Fruit fly (Drosophila melanogaster) whole organism, prepupa: ENCODE data around the gene Tg.

ENCODE experiments used
- Blimp-1 ChIP-seq: fragments of 200-800 bp; sonication (Bioruptor generic); optimal IDR thresholded peaks from 3 replicates; lab custom pipeline; 2017; ENCODE audit warnings: missing biosample characterization, missing genetic modification characterization, mild to moderate bottlenecking, moderate library complexity, missing genetic modification reagents
- CG10631 ChIP-seq: fragments of 200-800 bp; sonication (Bioruptor generic); optimal IDR thresholded peaks from 2 replicates; lab custom pipeline; 2016; ENCODE audit warnings: missing biosample characterization, missing genetic modification characterization
- CG10669 ChIP-seq: fragments of 200-800 bp; sonication (Bioruptor generic); optimal IDR thresholded peaks from 3 replicates; lab custom pipeline; 2018; ENCODE audit warnings: missing biosample characterization, mild to moderate bottlenecking, missing genetic modification characterization, moderate library complexity
- CG11762 ChIP-seq: fragments of 200-800 bp; sonication (Bioruptor generic); optimal IDR thresholded peaks from 3 replicates; lab custom pipeline; 2016; ENCODE audit warnings: missing biosample characterization, missing genetic modification characterization; ENCODE audit not compliant: insufficient read depth
- CG11902 ChIP-seq: fragments of 200-800 bp; sonication (Bioruptor generic); optimal IDR thresholded peaks from 3 replicates; lab custom pipeline; 2016; ENCODE audit warnings: missing biosample characterization, missing genetic modification characterization
- CG15336 ChIP-seq: fragments of 200-800 bp; sonication (Bioruptor generic); IDR thresholded peaks from 2 replicates; pipeline ENCODE4 v1.3.6; 2022; ENCODE audit warnings: missing biosample characterization, missing genetic modification characterization
- CG1621 ChIP-seq: fragments of 200-800 bp; sonication (Bioruptor generic); optimal IDR thresholded peaks from 3 replicates; lab custom pipeline; 2018; ENCODE audit warnings: missing biosample characterization, mild to moderate bottlenecking, missing genetic modification characterization
- CG16779 ChIP-seq: fragments of 200-800 bp; sonication (Bioruptor generic); optimal IDR thresholded peaks from 3 replicates; lab custom pipeline; 2017; ENCODE audit warnings: missing biosample characterization, mild to moderate bottlenecking, missing genetic modification characterization
- CG3032 ChIP-seq: fragments of 200-800 bp; optimal IDR thresholded peaks from 2 replicates; lab custom pipeline; 2019; ENCODE audit warnings: missing biosample characterization, mild to moderate bottlenecking, missing genetic modification characterization, moderate library complexity
- CG31627 ChIP-seq: fragments of 200-800 bp; sonication (Bioruptor generic); optimal IDR thresholded peaks from 3 replicates; lab custom pipeline; 2016; ENCODE audit warnings: missing biosample characterization, missing genetic modification characterization
- CG34406 ChIP-seq: fragments of 200-800 bp; sonication (Bioruptor generic); optimal IDR thresholded peaks from 3 replicates; lab custom pipeline; 2016; ENCODE audit warnings: missing biosample characterization, missing genetic modification characterization
- CG3919 ChIP-seq: fragments of 200-800 bp; sonication (Bioruptor generic); optimal IDR thresholded peaks from 3 replicates; lab custom pipeline; 2016; ENCODE audit warnings: missing biosample characterization, missing genetic modification characterization
- CG6163 ChIP-seq: fragments of 200-800 bp; sonication (Bioruptor generic); IDR thresholded peaks from 3 replicates; pipeline ENCODE4 v1.3.6; 2022; ENCODE audit warnings: missing biosample characterization, missing genetic modification characterization
- CG6276 ChIP-seq: fragments of 200-800 bp; sonication (Bioruptor generic); optimal IDR thresholded peaks from 2 replicates; lab custom pipeline; 2017; ENCODE audit warnings: missing biosample characterization, mild to moderate bottlenecking, missing genetic modification characterization
- CG6792 ChIP-seq: fragments of 200-800 bp; sonication (Bioruptor generic); optimal IDR thresholded peaks from 3 replicates; lab custom pipeline; 2016; ENCODE audit warnings: missing biosample characterization, missing genetic modification characterization
- CG6808 ChIP-seq: fragments of 200-800 bp; sonication (Bioruptor generic); optimal IDR thresholded peaks from 3 replicates; lab custom pipeline; 2017; ENCODE audit warnings: missing biosample characterization, missing genetic modification characterization, mild to moderate bottlenecking, moderate library complexity, missing genetic modification reagents
- CG6854 ChIP-seq: fragments of 200-800 bp; sonication (Bioruptor generic); optimal IDR thresholded peaks from 2 replicates; lab custom pipeline; 2017; ENCODE audit warnings: missing biosample characterization, mild to moderate bottlenecking, missing genetic modification characterization
- CG7368 ChIP-seq: fragments of 200-800 bp; sonication (Bioruptor generic); optimal IDR thresholded peaks from 3 replicates; lab custom pipeline; 2016; ENCODE audit warnings: missing biosample characterization, missing genetic modification characterization
- CG8119 ChIP-seq: fragments of 200-800 bp; sonication (Bioruptor generic); IDR thresholded peaks from 3 replicates; pipeline ENCODE4 v1.3.6; 2022; ENCODE audit warnings: missing biosample characterization, missing genetic modification characterization
- CG8319 ChIP-seq: fragments of 200-800 bp; sonication (Bioruptor generic); optimal IDR thresholded peaks from 3 replicates; lab custom pipeline; 2016; ENCODE audit warnings: missing biosample characterization, missing genetic modification characterization
- CG9139 ChIP-seq: fragments of 200-800 bp; sonication (Bioruptor generic); optimal IDR thresholded peaks from 3 replicates; lab custom pipeline; 2017; ENCODE audit warnings: missing biosample characterization, mild to moderate bottlenecking, missing genetic modification characterization
- Eip75B ChIP-seq: fragments of 200-800 bp; sonication (Bioruptor generic); optimal IDR thresholded peaks from 3 replicates; lab custom pipeline; 2016; ENCODE audit warnings: missing biosample characterization, missing genetic modification characterization
- Eip78C ChIP-seq: fragments of 200-800 bp; sonication (Bioruptor generic); peaks from one replicate; lab custom pipeline; 2016; ENCODE audit warnings: missing biosample characterization, missing genetic modification characterization
- Eip93F ChIP-seq: fragments of 200-800 bp; sonication (Bioruptor generic); optimal IDR thresholded peaks from 2 replicates; lab custom pipeline; 2016; ENCODE audit warnings: missing biosample characterization, mild to moderate bottlenecking, missing genetic modification characterization
- Ets96B ChIP-seq: fragments of 200-800 bp; optimal IDR thresholded peaks from 2 replicates; lab custom pipeline; 2019; ENCODE audit warnings: missing biosample characterization, mild to moderate bottlenecking, missing genetic modification characterization, moderate library complexity
- Gug ChIP-seq: fragments of 200-800 bp; sonication (Bioruptor generic); IDR thresholded peaks from 2 replicates; pipeline ENCODE4 v1.3.6; 2022; ENCODE audit warnings: missing biosample characterization, missing genetic modification characterization
- Hr38 ChIP-seq: sonication (Bioruptor generic); optimal IDR thresholded peaks from 2 replicates; lab custom pipeline; 2016; ENCODE audit warnings: missing biosample characterization, missing genetic modification characterization
- Hr39 ChIP-seq: fragments of 200-800 bp; sonication (Bioruptor generic); optimal IDR thresholded peaks from 2 replicates; lab custom pipeline; 2016; ENCODE audit warnings: missing biosample characterization, missing genetic modification characterization
- Met ChIP-seq: fragments of 200-800 bp; sonication (Bioruptor generic); optimal IDR thresholded peaks from 3 replicates; lab custom pipeline; 2016; ENCODE audit warnings: missing biosample characterization, missing genetic modification characterization
- Smox ChIP-seq: fragments of 200-800 bp; sonication (Bioruptor generic); optimal IDR thresholded peaks from 3 replicates; lab custom pipeline; 2016; ENCODE audit warnings: missing biosample characterization, missing genetic modification characterization
- Sox102F ChIP-seq: fragments of 200-800 bp; sonication (Bioruptor generic); optimal IDR thresholded peaks from 2 replicates; lab custom pipeline; 2016; ENCODE audit warnings: missing biosample characterization, mild to moderate bottlenecking, missing genetic modification characterization
- Sox14 ChIP-seq: fragments of 200-800 bp; sonication (Bioruptor generic); optimal IDR thresholded peaks from 3 replicates; lab custom pipeline; 2016; ENCODE audit warnings: missing biosample characterization, missing genetic modification characterization
- Sox15 ChIP-seq: fragments of 200-800 bp; sonication (Bioruptor generic); optimal IDR thresholded peaks from 3 replicates; lab custom pipeline; 2016; ENCODE audit warnings: missing biosample characterization, missing genetic modification characterization
- achi ChIP-seq: fragments of 200-800 bp; sonication (Bioruptor generic); optimal IDR thresholded peaks from 3 replicates; lab custom pipeline; 2016; ENCODE audit warnings: missing biosample characterization, missing genetic modification characterization
- acj6 ChIP-seq: fragments of 200-800 bp; sonication (Bioruptor generic); optimal IDR thresholded peaks from 3 replicates; lab custom pipeline; 2016; ENCODE audit warnings: missing biosample characterization, missing genetic modification characterization
- dac ChIP-seq: fragments of 200-800 bp; sonication (Bioruptor generic); optimal IDR thresholded peaks from 2 replicates; lab custom pipeline; 2017; ENCODE audit warnings: missing biosample characterization, mild to moderate bottlenecking, missing genetic modification characterization
- esn ChIP-seq: fragments of 200-800 bp; sonication (Bioruptor generic); optimal IDR thresholded peaks from 2 replicates; lab custom pipeline; 2016; ENCODE audit warnings: missing biosample characterization, mild to moderate bottlenecking, missing genetic modification characterization, moderate library complexity
- fd59A ChIP-seq: fragments of 200-800 bp; sonication (Bioruptor generic); optimal IDR thresholded peaks from 2 replicates; lab custom pipeline; 2017; ENCODE audit warnings: missing biosample characterization, mild to moderate bottlenecking, missing genetic modification characterization, missing genetic modification reagents
- fd85E ChIP-seq: fragments of 200-800 bp; sonication (Bioruptor generic); optimal IDR thresholded peaks from 3 replicates; lab custom pipeline; 2016; ENCODE audit warnings: missing biosample characterization, missing genetic modification characterization
- fkh ChIP-seq: fragments of 200-800 bp; sonication (Bioruptor generic); optimal IDR thresholded peaks from 3 replicates; lab custom pipeline; 2017; ENCODE audit warnings: missing biosample characterization, mild to moderate bottlenecking, missing genetic modification characterization, moderate library complexity
- lz ChIP-seq: fragments of 200-800 bp; sonication (Bioruptor generic); optimal IDR thresholded peaks from 3 replicates; lab custom pipeline; 2016; ENCODE audit warnings: missing biosample characterization, missing genetic modification characterization
- net ChIP-seq: fragments of 200-800 bp; sonication (Bioruptor generic); optimal IDR thresholded peaks from 3 replicates; lab custom pipeline; 2016; ENCODE audit warnings: missing biosample characterization, missing genetic modification characterization
- pdm3 ChIP-seq: fragments of 200-800 bp; sonication (Bioruptor generic); optimal IDR thresholded peaks from 3 replicates; lab custom pipeline; 2016; ENCODE audit warnings: missing biosample characterization, missing genetic modification characterization
- salr ChIP-seq, 2 experiments: fragments of 200-800 bp; sonication (Bioruptor generic); optimal IDR thresholded peaks; 3 replicates each; lab custom pipeline; 2016 to 2018; ENCODE audit warnings: missing biosample characterization in 2 of 2, missing genetic modification characterization in 2 of 2, mild to moderate bottlenecking in 1 of 2
- spab ChIP-seq: fragments of 200-800 bp; sonication (Bioruptor generic); optimal IDR thresholded peaks from 2 replicates; lab custom pipeline; 2017; ENCODE audit warnings: missing biosample characterization, mild to moderate bottlenecking, missing genetic modification characterization, missing genetic modification reagents
- ss ChIP-seq, 2 experiments: fragments of 200-800 bp; sonication (Bioruptor generic); optimal IDR thresholded peaks; 2 replicates in 1 of 2; 3 replicates in 1 of 2; lab custom pipeline; 2017 to 2018; ENCODE audit warnings: mild to moderate bottlenecking in 2 of 2, missing biosample characterization in 2 of 2, missing genetic modification characterization in 2 of 2, moderate library complexity in 1 of 2
- svp ChIP-seq: fragments of 200-800 bp; sonication (Bioruptor generic); peaks from one replicate; lab custom pipeline; 2016; ENCODE audit warnings: missing biosample characterization, missing genetic modification characterization
- vri ChIP-seq: fragments of 200-800 bp; sonication (Bioruptor generic); optimal IDR thresholded peaks from 3 replicates; lab custom pipeline; 2016; ENCODE audit warnings: missing biosample characterization, mild to moderate bottlenecking, missing genetic modification characterization

Gene Tg

dm6 chr2L:8043282-8043668 is 32.1 kb downstream of the Tg start, which contains the start of gene Megf8:
Megf8 (plus strand) TSS chr2L:8043471.
- TF ChIP-seq CG10631 (GFP tag; lab: Kevin White, UChicago) = no peak
- peak; percentile 100 for TF ChIP-seq Blimp-1 (GFP tag; lab: Kevin White, UChicago)

dm6 chr2L:8071112-8071976 is 60.1 kb downstream of the Tg start, which contains the start of gene poe:
poe (minus strand) TSS chr2L:8071624.
- TF ChIP-seq net (GFP tag; lab: Kevin White, UChicago) (no peak), Smox (GFP tag; lab: Kevin White, UChicago) (no peak), lz (GFP tag; lab: Kevin White, UChicago) (no peak), CG6792 (GFP tag; lab: Kevin White, UChicago) (no peak), Ets96B (no peak), fkh (GFP tag; lab: Kevin White, UChicago) (no peak), pdm3 (GFP tag; lab: Kevin White, UChicago) (no peak), CG6163 (peak; percentile 65; the same call in 1 of the 3 replicates), Sox15 (GFP tag; lab: Kevin White, UChicago) (no peak), svp (GFP tag; lab: Kevin White, UChicago) (no peak), CG8319 (GFP tag; lab: Kevin White, UChicago) (no peak), CG16779 (tag; lab: Kevin White, UChicago) (no peak), achi (GFP tag; lab: Kevin White, UChicago) (no peak), CG34406 (GFP tag; lab: Kevin White, UChicago) (no peak), spab (GFP tag; lab: Kevin White, UChicago) (no peak), CG11762 (GFP tag; lab: Kevin White, UChicago) (no peak), CG6276 (GFP tag; lab: Kevin White, UChicago) (no peak), Met (GFP tag; lab: Kevin White, UChicago) (no peak), dac (no peak), CG3919 (GFP tag; lab: Kevin White, UChicago) (no peak), CG6808 (GFP tag; lab: Kevin White, UChicago) (no peak), CG9139 (GFP tag; lab: Kevin White, UChicago) (no peak), Eip75B (GFP tag; lab: Kevin White, UChicago) (no peak), ss (GFP tag; optimal IDR thresholded peaks at IDR 0.05; lab: Kevin White, UChicago) (no peak), acj6 (GFP tag; lab: Kevin White, UChicago) (no peak), Gug (0 out of 2 replicates have a peak, but pooled peaks have one; percentile 15), CG1621 (no peak), Eip78C (GFP tag; lab: Kevin White, UChicago) (no peak), salr (GFP tag; optimal IDR thresholded peaks at IDR 0.05; lab: Kevin White, UChicago) (no peak), fd85E (GFP tag; lab: Kevin White, UChicago) (no peak), CG8119 (GFP tag; lab: Robert Waterston, UW) (peak; percentile 76), CG7368 (GFP tag; lab: Kevin White, UChicago) (no peak), CG3032 (peak; percentile 69), Eip93F (no peak), CG31627 (GFP tag; lab: Kevin White, UChicago) (no peak), vri (GFP tag; lab: Kevin White, UChicago) (no peak), Hr38 (no peak), esn (GFP tag; lab: Kevin White, UChicago) (peak; percentile 1), CG11902 (no peak), CG10669 (GFP tag; lab: Kevin White, UChicago) (no peak), CG6854 (peak; percentile 20), Sox14 (GFP tag; lab: Kevin White, UChicago) (no peak), Sox102F (GFP tag; lab: Kevin White, UChicago) (no peak), Blimp-1 (GFP tag; lab: Kevin White, UChicago) (no peak), CG15336 (GFP tag; lab: Robert Waterston, UW) (peak; percentile 73), Hr39 (GFP tag; lab: Kevin White, UChicago) (no peak), CG10631 (GFP tag; lab: Kevin White, UChicago) (peak; percentile 29), fd59A (GFP tag; lab: Kevin White, UChicago) (no peak)
